Worm (Caenorhabditis elegans) whole organism, L4 larva: ENCODE results near the gene ins-5.

Experiments
- F10B5.3 ChIP-seq: sonication (generic microtip); optimal IDR thresholded peaks from 2 replicates; lab custom pipeline; 2016; ENCODE audit warnings: mild to moderate bottlenecking, missing genetic modification characterization, missing compliant biosample characterization
- hif-1 ChIP-seq, 2 experiments: sonication (generic microtip); optimal IDR thresholded peaks; 2 replicates each; lab custom pipeline; 2016 to 2017; ENCODE audit warnings: missing compliant biosample characterization in 2 of 2, missing genetic modification characterization in 2 of 2, missing genetic modification reagents in 2 of 2, missing genotype in 2 of 2, mild to moderate bottlenecking in 1 of 2
- lsy-2 ChIP-seq, 2 experiments: fragments of 150-350 bp in 1 of 2; sonication (generic microtip) in 1 of 2; optimal IDR thresholded peaks; 2 replicates each; lab custom pipeline; 2014 to 2017; ENCODE audit warnings: missing biosample characterization in 2 of 2, missing genetic modification characterization in 2 of 2
- unc-39 ChIP-seq: sonication (generic microtip); optimal IDR thresholded peaks from 2 replicates; lab custom pipeline; 2017; ENCODE audit warnings: missing biosample characterization, missing genetic modification characterization
- unc-62 ChIP-seq, 3 experiments: fragments of 150-350 bp in 1 of 3; sonication (generic microtip); optimal IDR thresholded peaks in 2 of 3; peaks in 1 of 3; 1 replicate in 1 of 3; 2 replicates in 2 of 3; lab custom pipeline; 2014 to 2017; ENCODE audit warnings: missing biosample characterization in 3 of 3, missing genetic modification characterization in 3 of 3, missing genetic modification reagents in 3 of 3, missing genotype in 1 of 3
- vab-7 ChIP-seq: fragments of 200-800 bp; sonication (Bioruptor generic); IDR thresholded peaks from 2 replicates; pipeline ENCODE4 v1.3.6; 2022; ENCODE audit warnings: missing genetic modification reagents, missing genetic modification characterization, missing compliant biosample characterization
- ztf-11 ChIP-seq: fragments of 150-350 bp; optimal IDR thresholded peaks from 2 replicates; lab custom pipeline; 2014; ENCODE audit warnings: missing biosample characterization, missing genetic modification characterization
- ztf-7 ChIP-seq: fragments of 150-350 bp; optimal IDR thresholded peaks from 2 replicates; lab custom pipeline; 2014; ENCODE audit warnings: missing biosample characterization, missing genetic modification characterization

DNA sequence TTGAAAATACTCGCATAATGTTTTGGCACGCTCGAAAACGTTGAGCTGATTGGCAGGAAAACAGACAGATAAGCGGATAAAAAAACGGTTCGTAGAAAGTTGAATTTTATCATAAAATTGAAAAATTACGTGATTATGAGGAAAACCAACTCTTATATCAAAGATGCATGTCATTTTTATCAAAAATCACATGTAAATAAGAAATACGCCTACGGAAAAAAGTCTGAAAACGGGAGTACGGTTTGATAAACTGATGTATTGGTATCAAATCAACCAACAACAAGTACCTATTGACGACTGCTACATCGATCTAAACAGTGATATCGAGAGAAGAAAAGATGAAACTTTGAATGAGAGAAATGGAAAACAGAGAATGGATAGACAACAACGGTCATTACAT is 28.3 kb downstream of the ins-5 start:
- TF ChIP-seq unc-39 (tag; lab: Kevin White, UChicago) = no peak
- no peak for TF ChIP-seq unc-62 (GFP tag; optimal IDR thresholded peaks at IDR 0.05 in 1 of 2; lab: Kevin White, UChicago)
- no peak for TF ChIP-seq unc-62 (tag; optimal IDR thresholded peaks at IDR 0.05; lab: Kevin White, UChicago)
- no peak for TF ChIP-seq lsy-2 (tag; optimal IDR thresholded peaks at IDR 0.05; lab: Kevin White, UChicago)
- TF ChIP-seq hif-1 (tag; optimal IDR thresholded peaks at IDR 0.05; lab: Kevin White, UChicago) = peak in 1 of 2 experiments; percentile 63
- no peak for TF ChIP-seq vab-7 (GFP tag; lab: Robert Waterston, UW)
- no peak for TF ChIP-seq ztf-11 (tag; lab: Kevin White, UChicago)
- no peak for TF ChIP-seq ztf-7 (tag; lab: Kevin White, UChicago)
- no peak for TF ChIP-seq F10B5.3
